Fruit fly (Drosophila melanogaster) whole organism, pupa: Measurements from ENCODE around the gene CG11596.

Experiments
- CG10348 ChIP-seq: fragments of 200-800 bp; sonication (Bioruptor generic); IDR thresholded peaks from 2 replicates; pipeline ENCODE4 v1.3.6; 2022; ENCODE audit warnings: missing biosample characterization, missing genetic modification characterization
- CG12605 ChIP-seq: fragments of 200-800 bp; sonication (Bioruptor generic); IDR thresholded peaks from 2 replicates; pipeline ENCODE4 v1.3.6; 2022; ENCODE audit warnings: missing biosample characterization, missing genetic modification characterization
- CG13204 ChIP-seq: fragments of 200-800 bp; sonication (Bioruptor generic); optimal IDR thresholded peaks from 2 replicates; lab custom pipeline; 2018; ENCODE audit warnings: missing biosample characterization, mild to moderate bottlenecking, missing genetic modification characterization, moderate library complexity
- CG14655 ChIP-seq: fragments of 200-800 bp; sonication (Bioruptor generic); optimal IDR thresholded peaks from 3 replicates; lab custom pipeline; 2017; ENCODE audit warnings: mild to moderate bottlenecking, missing biosample characterization, missing genetic modification reagents, missing genetic modification characterization
- CG34367 ChIP-seq: fragments of 200-800 bp; sonication (Bioruptor generic); optimal IDR thresholded peaks from 2 replicates; lab custom pipeline; 2018; ENCODE audit warnings: missing biosample characterization, mild to moderate bottlenecking, missing genetic modification characterization
- CG4496 ChIP-seq: fragments of 200-800 bp; sonication (Bioruptor generic); IDR thresholded peaks from 3 replicates; pipeline ENCODE4 v1.3.6; 2022; ENCODE audit warnings: missing biosample characterization, missing genetic modification characterization
- CG8301 ChIP-seq: fragments of 200-800 bp; sonication (Bioruptor generic); optimal IDR thresholded peaks from 2 replicates; lab custom pipeline; 2018; ENCODE audit warnings: missing biosample characterization, mild to moderate bottlenecking, missing genetic modification characterization
- CG9948 ChIP-seq: fragments of 200-800 bp; sonication (Bioruptor generic); optimal IDR thresholded peaks from 2 replicates; lab custom pipeline; 2018; ENCODE audit warnings: missing biosample characterization, mild to moderate bottlenecking, missing genetic modification characterization, moderate library complexity
- EcR ChIP-seq: fragments of 200-800 bp; sonication (Bioruptor generic); optimal IDR thresholded peaks from 3 replicates; lab custom pipeline; 2019; ENCODE audit warnings: missing biosample characterization, missing genetic modification characterization, mild to moderate bottlenecking, moderate library complexity, missing genetic modification reagents
- Pif1B ChIP-seq: fragments of 200-800 bp; sonication (Bioruptor generic); optimal IDR thresholded peaks from 3 replicates; lab custom pipeline; 2016; ENCODE audit warnings: missing biosample characterization, missing genetic modification characterization
- Snoo ChIP-seq: fragments of 200-800 bp; sonication (Bioruptor generic); optimal IDR thresholded peaks from 3 replicates; lab custom pipeline; 2017; ENCODE audit warnings: missing biosample characterization, mild to moderate bottlenecking, missing genetic modification characterization, inconsistent platforms
- fd96Ca ChIP-seq: fragments of 200-800 bp; sonication (Bioruptor generic); IDR thresholded peaks from 3 replicates; pipeline ENCODE4 v1.3.6; 2022; ENCODE audit warnings: missing biosample characterization, missing genetic modification characterization
- gl ChIP-seq: fragments of 200-800 bp; sonication (Bioruptor generic); optimal IDR thresholded peaks from 2 replicates; lab custom pipeline; 2018; ENCODE audit warnings: missing biosample characterization, mild to moderate bottlenecking, missing genetic modification characterization
- rn ChIP-seq: fragments of 200-800 bp; sonication (Bioruptor generic); IDR thresholded peaks from 2 replicates; pipeline ENCODE4 v1.3.6; 2022; ENCODE audit warnings: missing biosample characterization, missing genetic modification characterization

DNA sequence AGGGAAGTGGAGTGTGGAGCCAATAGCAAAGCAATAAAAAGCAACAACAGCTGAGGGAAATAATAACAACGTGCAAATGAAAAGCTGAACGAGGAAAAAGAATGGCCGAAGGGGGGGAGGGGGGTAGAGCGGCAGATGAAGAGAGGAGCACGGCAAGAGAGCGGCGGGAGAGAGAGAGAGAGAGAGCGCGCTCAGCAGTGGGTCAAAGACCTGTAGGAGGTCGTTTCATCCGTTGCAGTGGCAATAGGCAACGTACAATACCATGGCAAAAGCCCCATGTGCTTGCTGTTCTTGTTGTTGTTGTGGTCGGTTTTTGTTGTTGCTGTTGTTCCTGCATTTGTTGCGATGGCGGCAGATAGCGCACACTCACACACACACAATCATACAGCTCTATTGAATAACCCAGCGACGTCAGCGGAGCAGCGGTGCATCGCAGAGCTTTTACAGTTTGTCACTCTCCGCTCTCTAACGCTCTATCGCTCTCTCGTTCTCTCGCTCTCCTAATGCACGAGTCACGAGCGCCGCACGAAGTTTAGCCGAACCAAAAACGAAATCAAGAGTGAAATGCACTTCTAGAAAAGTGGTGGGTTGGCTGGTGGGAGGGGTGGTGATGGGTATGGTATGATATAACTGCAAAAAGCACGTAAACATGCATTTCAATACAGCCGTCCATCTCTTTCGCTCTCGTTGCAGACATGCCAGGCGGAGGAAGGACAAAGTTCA, 48.6 kb downstream of the CG11596 start:
- peak; percentile 62; the same call in 2 of the 3 replicates for TF ChIP-seq CG4496 (GFP tag; lab: Robert Waterston, UW)
- peak; percentile 22 for TF ChIP-seq CG8301
- TF ChIP-seq CG12605 (GFP tag; lab: Robert Waterston, UW) = peak; percentile 39; the same call in 1 of the 2 replicates
- peak; percentile 1 for TF ChIP-seq CG13204 (GFP tag; lab: Kevin White, UChicago)
- TF ChIP-seq CG10348 (GFP tag; lab: Robert Waterston, UW) = no peak
- no peak for TF ChIP-seq gl (tag; lab: Kevin White, UChicago)
- TF ChIP-seq Pif1B = no peak
- TF ChIP-seq rn (GFP tag; lab: Robert Waterston, UW) = no peak
- TF ChIP-seq EcR (GFP tag; lab: Kevin White, UChicago) = peak; percentile 96
- peak; percentile 54; the same call in 1 of the 3 replicates for TF ChIP-seq fd96Ca (GFP tag; lab: Robert Waterston, UW)
- TF ChIP-seq CG14655 (GFP tag; lab: Kevin White, UChicago) = peak; percentile 23
- TF ChIP-seq Snoo (tag; lab: Kevin White, UChicago) = no peak
- no peak for TF ChIP-seq CG9948
- TF ChIP-seq CG34367 = no peak
